Worm (Caenorhabditis elegans) whole organism, L1 larva: ENCODE data around the gene F41G3.6.
A peak's percentile ranks its signal among the peaks of the same experiment; 100 is the strongest.

Experiments
- F16B12.6 ChIP-seq: fragments of 150-350 bp; optimal IDR thresholded peaks from 2 replicates; lab custom pipeline; 2014; ENCODE audit warnings: missing biosample characterization, missing genetic modification characterization
- aly-2 ChIP-seq: fragments of 150-350 bp; optimal IDR thresholded peaks from 2 replicates; lab custom pipeline; 2014; ENCODE audit warnings: missing biosample characterization, missing genetic modification characterization
- blmp-1 ChIP-seq: fragments of 150-350 bp; optimal IDR thresholded peaks from 2 replicates; lab custom pipeline; 2014; ENCODE audit warnings: missing biosample characterization, missing genetic modification characterization
- ceh-82 ChIP-seq, 3 experiments: fragments of 150-350 bp in 1 of 3; sonication (generic microtip) in 2 of 3; optimal IDR thresholded peaks; 2 replicates each; lab custom pipeline; 2014 to 2017; ENCODE audit warnings: missing biosample characterization in 3 of 3, missing genetic modification characterization in 3 of 3
- ces-1 ChIP-seq: fragments of 150-350 bp; optimal IDR thresholded peaks from 2 replicates; lab custom pipeline; 2014; ENCODE audit warnings: missing biosample characterization, missing genetic modification reagents, missing genetic modification characterization
- dpl-1 ChIP-seq, 3 experiments: fragments of 150-350 bp in 2 of 3; sonication (generic microtip) in 1 of 3; optimal IDR thresholded peaks; 2 replicates each; lab custom pipeline; 2014 to 2017; ENCODE audit warnings: missing biosample characterization in 3 of 3, missing genetic modification characterization in 3 of 3, missing genetic modification reagents in 3 of 3
- efl-1 ChIP-seq, 4 experiments: fragments of 150-350 bp; optimal IDR thresholded peaks in 3 of 4; peaks in 1 of 4; 1 replicate in 1 of 4; 2 replicates in 3 of 4; lab custom pipeline; 2014; ENCODE audit warnings: missing biosample characterization in 2 of 4, missing genetic modification characterization in 2 of 4, missing genetic modification reagents in 2 of 4
- efl-3 ChIP-seq: fragments of 200-800 bp; sonication (Bioruptor generic); optimal IDR thresholded peaks from 2 replicates; lab custom pipeline; 2018; ENCODE audit warnings: mild to moderate bottlenecking, missing genetic modification characterization, missing compliant biosample characterization
- egl-13 ChIP-seq: sonication (generic microtip); optimal IDR thresholded peaks from 2 replicates; lab custom pipeline; 2016; ENCODE audit warnings: missing genotype, missing genetic modification reagents, missing genetic modification characterization, missing compliant biosample characterization
- elt-3 ChIP-seq, 6 experiments: fragments of 150-350 bp in 1 of 6; sonication (generic microtip); optimal IDR thresholded peaks; 2 replicates each; lab custom pipeline; 2017 to 2018; ENCODE audit warnings: missing biosample characterization in 6 of 6, missing genetic modification characterization in 6 of 6, inconsistent platforms in 1 of 6
- ets-5 ChIP-seq: fragments of 200-800 bp; sonication (Bioruptor generic); IDR thresholded peaks from 2 replicates; pipeline ENCODE4 v1.3.6; 2022; ENCODE audit warnings: missing genetic modification characterization, missing compliant biosample characterization
- fkh-4 ChIP-seq: sonication (generic microtip); optimal IDR thresholded peaks from 2 replicates; lab custom pipeline; 2016; ENCODE audit warnings: missing compliant biosample characterization, missing genetic modification characterization, borderline replicate concordance
- grh-1 ChIP-seq: fragments of 200-800 bp; sonication (Bioruptor generic); IDR thresholded peaks from 2 replicates; pipeline ENCODE4 v1.3.6; 2022; ENCODE audit warnings: missing genetic modification reagents, missing genetic modification characterization, missing compliant biosample characterization
- hpl-2 ChIP-seq: fragments of 150-350 bp; optimal IDR thresholded peaks from 2 replicates; lab custom pipeline; 2014; ENCODE audit warnings: missing biosample characterization, missing genetic modification reagents, missing genetic modification characterization
- irx-1 ChIP-seq: sonication (generic microtip); optimal IDR thresholded peaks from 2 replicates; lab custom pipeline; 2016; ENCODE audit warnings: missing genetic modification characterization, missing compliant biosample characterization
- lin-13 ChIP-seq: fragments of 150-350 bp; optimal IDR thresholded peaks from 2 replicates; lab custom pipeline; 2014; ENCODE audit warnings: missing biosample characterization, missing genetic modification reagents, missing genetic modification characterization
- lin-14 ChIP-seq: fragments of 200-800 bp; sonication (Bioruptor generic); optimal IDR thresholded peaks from 2 replicates; lab custom pipeline; 2018; ENCODE audit warnings: mild to moderate bottlenecking, missing genetic modification characterization, moderate library complexity, missing compliant biosample characterization
- lin-15B ChIP-seq: fragments of 150-350 bp; sonication (generic microtip); optimal IDR thresholded peaks from 3 replicates; lab custom pipeline; 2014; ENCODE audit warnings: missing biosample characterization, missing genetic modification characterization
- mab-9 ChIP-seq: fragments of 200-800 bp; sonication (Bioruptor generic); IDR thresholded peaks from 2 replicates; pipeline ENCODE4 v1.3.6; 2022; ENCODE audit warnings: missing genetic modification reagents, missing genetic modification characterization, missing compliant biosample characterization
- mdl-1 ChIP-seq, 2 experiments: fragments of 150-350 bp; optimal IDR thresholded peaks; 2 replicates each; lab custom pipeline; 2014 to 2017; ENCODE audit warnings: missing biosample characterization in 2 of 2, missing genetic modification characterization in 2 of 2, inconsistent platforms in 1 of 2
- nhr-11 ChIP-seq: fragments of 150-350 bp; optimal IDR thresholded peaks from 2 replicates; lab custom pipeline; 2014; ENCODE audit warnings: missing biosample characterization, missing genetic modification characterization
- nhr-12 ChIP-seq: sonication (generic microtip); optimal IDR thresholded peaks from 2 replicates; lab custom pipeline; 2017; ENCODE audit warnings: missing biosample characterization, missing genetic modification characterization
- nhr-237 ChIP-seq: fragments of 150-350 bp; optimal IDR thresholded peaks from 2 replicates; lab custom pipeline; 2014; ENCODE audit warnings: missing biosample characterization, missing genetic modification characterization
- nhr-28 ChIP-seq: fragments of 150-350 bp; optimal IDR thresholded peaks from 2 replicates; lab custom pipeline; 2014; ENCODE audit warnings: missing biosample characterization, missing genetic modification characterization
- nhr-71 ChIP-seq: sonication (generic microtip); optimal IDR thresholded peaks from 2 replicates; lab custom pipeline; 2016; ENCODE audit warnings: mild to moderate bottlenecking, missing genetic modification characterization, moderate library complexity, missing compliant biosample characterization
- nhr-85 ChIP-seq: sonication (generic microtip); peaks from one replicate; lab custom pipeline; 2016; ENCODE audit warnings: missing genetic modification characterization, inconsistent platforms, missing compliant biosample characterization
- pax-3 ChIP-seq: fragments of 200-800 bp; sonication (Bioruptor generic); optimal IDR thresholded peaks from 2 replicates; lab custom pipeline; 2018; ENCODE audit warnings: mild to moderate bottlenecking, missing genetic modification characterization, moderate library complexity, missing compliant biosample characterization
- pqm-1 ChIP-seq: sonication (generic microtip); optimal IDR thresholded peaks from 3 replicates; lab custom pipeline; 2017; ENCODE audit warnings: missing biosample characterization, missing genetic modification characterization
- sox-4 ChIP-seq: sonication (generic microtip); optimal IDR thresholded peaks from 2 replicates; lab custom pipeline; 2016; ENCODE audit warnings: missing genetic modification characterization, missing compliant biosample characterization
- tbx-2 ChIP-seq: sonication (generic microtip); optimal IDR thresholded peaks from 2 replicates; lab custom pipeline; 2016; ENCODE audit warnings: missing genetic modification characterization, missing compliant biosample characterization
- vab-15 ChIP-seq: sonication (generic microtip); optimal IDR thresholded peaks from 2 replicates; lab custom pipeline; 2017; ENCODE audit warnings: missing genotype, mild to moderate bottlenecking, missing genetic modification characterization, missing compliant biosample characterization
- zag-1 ChIP-seq: fragments of 150-350 bp; optimal IDR thresholded peaks from 2 replicates; lab custom pipeline; 2014; ENCODE audit warnings: missing biosample characterization, missing genetic modification characterization
- zip-4 ChIP-seq: fragments of 200-800 bp; sonication (Bioruptor generic); optimal IDR thresholded peaks from 2 replicates; lab custom pipeline; 2018; ENCODE audit warnings: mild to moderate bottlenecking, missing genetic modification characterization, moderate library complexity, missing compliant biosample characterization
- ztf-4 ChIP-seq: fragments of 150-350 bp; optimal IDR thresholded peaks from 2 replicates; lab custom pipeline; 2014; ENCODE audit warnings: missing biosample characterization, missing genetic modification characterization

F41G3.6 gene

DNA sequence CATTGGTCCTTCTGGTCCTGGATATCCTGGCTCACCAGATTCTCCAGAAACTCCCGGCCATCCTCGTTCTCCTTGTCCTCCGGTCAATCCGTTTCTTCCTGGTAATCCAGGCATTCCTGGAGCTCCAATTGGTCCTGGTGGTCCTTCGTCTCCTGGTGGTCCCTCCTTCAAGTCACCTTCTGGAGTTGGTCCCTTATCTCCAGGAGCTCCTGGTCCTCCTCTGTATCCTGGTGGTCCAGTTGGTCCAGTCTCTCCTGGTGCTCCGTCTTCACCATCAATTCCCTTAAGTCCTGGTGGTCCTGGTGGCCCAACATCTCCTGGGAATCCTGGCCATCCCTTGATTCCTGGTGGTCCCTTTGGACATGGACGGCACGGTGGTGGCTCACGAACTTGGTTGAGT, 32.1 kb upstream of the F41G3.6 start:
- TF ChIP-seq irx-1 (no peak), efl-1 (optimal IDR thresholded peaks at IDR 0.05; lab: Kevin White, UChicago) (no peak), efl-1 (GFP tag; optimal IDR thresholded peaks at IDR 0.05 in 1 of 2; lab: Kevin White, UChicago) (peak in 1 of 2 experiments; percentile 14), sox-4 (tag; lab: Kevin White, UChicago) (no peak), nhr-237 (tag; lab: Kevin White, UChicago) (no peak), pax-3 (tag; lab: Kevin White, UChicago) (no peak)

DNA sequence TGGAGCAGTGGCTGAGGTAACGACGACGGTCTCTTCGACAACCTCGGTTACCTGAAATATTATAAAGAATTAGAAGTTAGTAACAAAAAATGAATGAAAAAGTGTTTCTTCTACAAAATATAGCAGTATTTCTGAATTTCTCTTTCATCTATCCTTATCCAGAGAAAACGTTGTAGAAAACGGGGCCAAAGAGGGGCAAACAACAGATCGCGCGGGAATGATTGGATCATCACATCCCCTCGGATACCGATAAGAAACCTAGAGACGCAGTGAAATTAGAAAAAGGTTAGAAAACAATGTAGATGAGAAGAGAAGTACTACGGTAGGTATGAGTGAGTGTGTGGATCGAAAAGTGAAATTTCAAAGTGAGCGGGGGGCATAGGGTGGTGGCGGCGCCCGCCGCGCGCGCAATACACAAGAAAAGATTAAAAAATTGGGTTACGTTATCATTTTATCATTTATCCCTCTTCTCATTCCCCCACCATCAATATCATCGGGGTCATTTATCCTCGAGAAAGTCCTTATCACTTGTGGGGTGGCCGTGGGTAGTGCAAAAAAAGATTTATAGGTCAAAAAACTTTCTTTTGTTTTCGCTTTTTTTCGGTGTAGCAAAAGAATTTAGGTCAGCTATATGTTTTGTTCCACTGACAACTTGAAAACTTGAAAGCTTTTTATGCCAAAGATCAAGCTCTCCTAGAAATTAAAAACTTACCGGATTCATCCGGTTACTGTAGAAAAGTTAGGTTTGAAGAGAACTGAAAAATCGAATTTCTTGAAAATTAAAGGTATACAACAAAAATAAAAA, 30.3 kb upstream of the F41G3.6 start, which contains the start of the genes dpy-10 and T14B4.19:
Gene dpy-10, minus strand, starts transcription at position 51 of the 805 bp plus-strand sequence.
Gene T14B4.19, minus strand, starts transcription at position 755 of the 805 bp plus-strand sequence.
- TF ChIP-seq ztf-4 (tag; lab: Kevin White, UChicago) (no peak), irx-1 (no peak), mab-9 (no peak), elt-3 (tag; optimal IDR thresholded peaks at IDR 0.05; lab: Kevin White, UChicago) (peak in 2 of 6 experiments; percentile 87 to 98), vab-15 (tag; lab: Kevin White, UChicago) (no peak), zip-4 (GFP tag; lab: Kevin White, UChicago) (no peak), zag-1 (tag; lab: Kevin White, UChicago) (no peak), lin-14 (GFP tag; lab: Kevin White, UChicago) (peak; percentile 42), nhr-12 (no peak), mdl-1 (tag; optimal IDR thresholded peaks at IDR 0.05; lab: Kevin White, UChicago) (no peak), blmp-1 (tag; lab: Kevin White, UChicago) (peak; percentile 99), nhr-11 (no peak), nhr-85 (tag; lab: Kevin White, UChicago) (peak; percentile 64)

ce11 chrII:6713003-6713402, 29.7 kb upstream of the F41G3.6 start:
- TF ChIP-seq ces-1 (GFP tag; lab: Kevin White, UChicago) = no peak
- TF ChIP-seq nhr-28 (tag; lab: Kevin White, UChicago) = no peak
- no peak for TF ChIP-seq nhr-12
- TF ChIP-seq nhr-71 (tag; lab: Kevin White, UChicago) = no peak
- TF ChIP-seq aly-2 (tag; lab: Kevin White, UChicago) = no peak
- no peak for TF ChIP-seq zag-1 (tag; lab: Kevin White, UChicago)
- TF ChIP-seq dpl-1 (GFP tag; optimal IDR thresholded peaks at IDR 0.05; lab: Kevin White, UChicago) = no peak
- TF ChIP-seq efl-3 = no peak
- no peak for TF ChIP-seq zip-4 (GFP tag; lab: Kevin White, UChicago)
- no peak for TF ChIP-seq hpl-2 (GFP tag; lab: Kevin White, UChicago)
- no peak for TF ChIP-seq grh-1 (GFP tag; lab: Robert Waterston, UW)
- TF ChIP-seq tbx-2 (tag; lab: Kevin White, UChicago) = no peak
- no peak for TF ChIP-seq ceh-82 (tag; optimal IDR thresholded peaks at IDR 0.05; lab: Kevin White, UChicago)
- no peak for TF ChIP-seq F16B12.6 (tag; lab: Kevin White, UChicago)
- TF ChIP-seq ztf-4 (tag; lab: Kevin White, UChicago) = no peak
- TF ChIP-seq irx-1 = no peak
- no peak for TF ChIP-seq egl-13 (tag; lab: Kevin White, UChicago)
- TF ChIP-seq ets-5 (GFP tag; lab: Robert Waterston, UW) = no peak
- no peak for TF ChIP-seq lin-13 (GFP tag; lab: Kevin White, UChicago)
- no peak for TF ChIP-seq fkh-4 (tag; lab: Kevin White, UChicago)
- TF ChIP-seq, all 84 proteins: peak for 0

DNA sequence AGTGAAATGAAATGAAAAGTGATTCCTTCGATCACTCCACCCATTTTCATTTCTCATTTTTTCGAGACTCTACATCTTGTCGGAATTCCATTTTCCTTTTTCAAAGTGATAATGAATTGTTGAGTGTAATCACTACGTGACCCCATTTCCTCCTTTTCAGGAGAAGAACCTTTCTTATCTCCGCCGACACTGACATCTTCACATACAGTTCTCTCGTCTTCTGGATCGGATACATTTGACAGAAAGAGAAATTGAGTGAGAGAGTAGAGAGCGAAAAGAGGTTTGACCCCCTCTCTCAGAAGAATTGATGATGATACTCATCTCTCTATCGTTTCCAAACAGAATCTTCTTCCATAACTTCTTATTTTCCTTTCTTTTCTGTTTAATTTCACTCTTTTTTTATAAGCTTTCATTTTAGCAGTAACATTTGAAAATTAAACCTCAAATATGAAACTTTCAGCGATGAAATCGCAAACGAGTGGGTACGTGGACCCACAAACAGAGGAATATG, 28.8 kb upstream of the F41G3.6 start, which contains the start of gene dpy-2:
Gene dpy-2, plus strand, starts transcription at position 461 of the 511 bp plus-strand sequence.
- peak in 1 of 6 experiments; percentile 11 for TF ChIP-seq elt-3 (tag; optimal IDR thresholded peaks at IDR 0.05; lab: Kevin White, UChicago)
- TF ChIP-seq pqm-1 (tag; lab: Kevin White, UChicago) = no peak
- no peak for TF ChIP-seq lin-15B
- peak; percentile 99 for TF ChIP-seq blmp-1 (tag; lab: Kevin White, UChicago)
